Fruit fly (Drosophila melanogaster): Measurements from ENCODE around the gene CG44006.

DNA sequence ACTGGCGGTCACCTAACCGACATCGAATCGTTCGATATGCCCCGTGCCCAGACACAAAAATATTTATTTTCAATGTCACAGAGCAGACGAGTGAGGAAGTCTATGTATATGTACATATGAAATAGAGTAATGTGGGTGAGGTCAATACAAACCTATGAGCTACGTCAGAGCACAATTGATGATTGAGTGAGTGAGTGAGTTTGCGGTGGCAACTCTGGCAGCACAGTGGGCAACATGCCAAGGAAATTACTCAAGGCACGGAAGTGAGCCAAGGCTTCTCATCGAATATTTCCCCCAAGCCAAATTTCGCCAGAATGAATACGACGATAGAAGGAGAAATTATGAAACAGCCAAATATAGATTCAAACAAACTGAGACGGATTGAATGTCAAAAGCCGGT, 35.5 kb downstream of the CG44006 start:
- TF ChIP-seq CG4496 (GFP tag; IDR thresholded peaks at IDR 0.05) (no peak), CG9948 (tag; optimal IDR thresholded peaks at IDR 0.05) (no peak), CG17806 (tag; optimal IDR thresholded peaks at IDR 0.05) (no peak), CG15710 (tag; optimal IDR thresholded peaks at IDR 0.05) (no peak)
